Fruit fly (Drosophila melanogaster): ENCODE results near the gene CG4459.

Gene CG4459

dm6 chr3R:19888156-19888784 lies 40.2 kb downstream of the CG4459 start, which contains the start of gene ninaE:
Gene ninaE, minus strand, starts transcription at chr3R:19888206.
- TF ChIP-seq CG4496 (GFP tag; IDR thresholded peaks at IDR 0.05) (no peak), CG10348 (GFP tag; IDR thresholded peaks at IDR 0.05) (no peak), Ets98B (GFP tag; IDR thresholded peaks at IDR 0.05) (no peak), Snoo (tag; optimal IDR thresholded peaks at IDR 0.05) (no peak), CG9948 (tag; optimal IDR thresholded peaks at IDR 0.05) (no peak), CG17806 (tag; optimal IDR thresholded peaks at IDR 0.05) (no peak), CG32121 (GFP tag; IDR thresholded peaks at IDR 0.05) (no peak), Pif1A (GFP tag; optimal IDR thresholded peaks at IDR 0.05) (no peak), CG34367 (tag; optimal IDR thresholded peaks at IDR 0.05) (no peak), fd96Ca (GFP tag; IDR thresholded peaks at IDR 0.05) (no peak), CG15710 (tag; optimal IDR thresholded peaks at IDR 0.05) (no peak), Pif1B (GFP tag; optimal IDR thresholded peaks at IDR 0.05) (no peak), EcR (GFP tag; optimal IDR thresholded peaks at IDR 0.05) (no peak)

dm6 chr3R:19880431-19880939 lies 48.0 kb downstream of the CG4459 start:
- TF ChIP-seq CG32121 (GFP tag; IDR thresholded peaks at IDR 0.05): peak; percentile 60; the same call in 1 of the 2 replicates
- peak; percentile 35; the same call in 1 of the 2 replicates for TF ChIP-seq Ets98B (GFP tag; IDR thresholded peaks at IDR 0.05)
- TF ChIP-seq EcR (GFP tag; optimal IDR thresholded peaks at IDR 0.05): no peak
- TF ChIP-seq rn (GFP tag; IDR thresholded peaks at IDR 0.05): no peak
- TF ChIP-seq CG12605 (GFP tag; IDR thresholded peaks at IDR 0.05): no peak
- TF ChIP-seq CG8159 (tag; optimal IDR thresholded peaks at IDR 0.05): peak; percentile 22
- no peak for TF ChIP-seq Pif1B (GFP tag; optimal IDR thresholded peaks at IDR 0.05)
- peak; percentile 24 for TF ChIP-seq CG15710 (tag; optimal IDR thresholded peaks at IDR 0.05)
- TF ChIP-seq CG17806 (tag; optimal IDR thresholded peaks at IDR 0.05): peak; percentile 16
- no peak for TF ChIP-seq Pif1A (GFP tag; optimal IDR thresholded peaks at IDR 0.05)
- TF ChIP-seq Snoo (tag; optimal IDR thresholded peaks at IDR 0.05): peak; percentile 33
- TF ChIP-seq fd96Ca (GFP tag; IDR thresholded peaks at IDR 0.05): peak; percentile 51
- peak; percentile 41; the same call in 1 of the 3 replicates for TF ChIP-seq CG4496 (GFP tag; IDR thresholded peaks at IDR 0.05)

dm6 chr3R:19879470-19880052 lies 48.9 kb downstream of the CG4459 start, which contains the start of gene Ask1:
Gene Ask1, plus strand, starts transcription at chr3R:19879719.
- TF ChIP-seq CG10348 (GFP tag; IDR thresholded peaks at IDR 0.05): no peak
- no peak for TF ChIP-seq CG8301 (tag; optimal IDR thresholded peaks at IDR 0.05)
- TF ChIP-seq CG12605 (GFP tag; IDR thresholded peaks at IDR 0.05): no peak
- TF ChIP-seq fd96Ca (GFP tag; IDR thresholded peaks at IDR 0.05): no peak
- TF ChIP-seq Snoo (tag; optimal IDR thresholded peaks at IDR 0.05): no peak

- TF ChIP-seq CG8159 (tag; optimal IDR thresholded peaks at IDR 0.05): peak; percentile 34
- peak; percentile 55; the same call in 2 of the 3 replicates for TF ChIP-seq CG4496 (GFP tag; IDR thresholded peaks at IDR 0.05)
- no peak for TF ChIP-seq Snoo (tag; optimal IDR thresholded peaks at IDR 0.05)
- TF ChIP-seq CG34367 (tag; optimal IDR thresholded peaks at IDR 0.05): peak; percentile 29
- peak; percentile 2 for TF ChIP-seq CG17806 (tag; optimal IDR thresholded peaks at IDR 0.05)
- TF ChIP-seq CG15710 (tag; optimal IDR thresholded peaks at IDR 0.05): peak; percentile 1
- TF ChIP-seq CG9948 (tag; optimal IDR thresholded peaks at IDR 0.05): no peak
- TF ChIP-seq D1 (tag; optimal IDR thresholded peaks at IDR 0.05): no peak
- no peak; the same call in 1 of the 2 replicates for TF ChIP-seq Ets98B (GFP tag; IDR thresholded peaks at IDR 0.05)
- no peak for TF ChIP-seq rn (GFP tag; IDR thresholded peaks at IDR 0.05)
- peak; percentile 51 for TF ChIP-seq CG13204 (GFP tag; optimal IDR thresholded peaks at IDR 0.05)
- no peak for TF ChIP-seq fd96Ca (GFP tag; IDR thresholded peaks at IDR 0.05)
- peak; percentile 34 for TF ChIP-seq CG8301 (tag; optimal IDR thresholded peaks at IDR 0.05)
- peak; percentile 38 for TF ChIP-seq Pif1A (GFP tag; optimal IDR thresholded peaks at IDR 0.05)
- peak; percentile 66 for TF ChIP-seq CG12605 (GFP tag; IDR thresholded peaks at IDR 0.05)
- no peak for TF ChIP-seq EcR (GFP tag; optimal IDR thresholded peaks at IDR 0.05)
- TF ChIP-seq CG32121 (GFP tag; IDR thresholded peaks at IDR 0.05): 0 out of 2 replicates have a peak, but pooled peaks have one; percentile 16
- TF ChIP-seq Pif1B (GFP tag; optimal IDR thresholded peaks at IDR 0.05): peak; percentile 36
- peak; percentile 85 for TF ChIP-seq gl (tag; optimal IDR thresholded peaks at IDR 0.05)
- no peak for TF ChIP-seq CG14655 (GFP tag; optimal IDR thresholded peaks at IDR 0.05)
- no peak for TF ChIP-seq CG10348 (GFP tag; IDR thresholded peaks at IDR 0.05)
These were observed 50.9 kb downstream of the CG4459 start, which contains the start of the genes CG17186 and Arc42 for dm6 chr3R:19877427-19878076. Gene CG17186, minus strand, starts transcription at chr3R:19877514. Gene Arc42, plus strand, starts transcription at chr3R:19877737.
